Fruit fly (Drosophila melanogaster) whole organism, adult: ENCODE data around the gene CG5376.
A peak's percentile ranks its signal among the peaks of the same experiment; 100 is the strongest.

Experiments
- CG11617 ChIP-seq: fragments of 200-800 bp; sonication (Bioruptor generic); optimal IDR thresholded peaks from 2 replicates; lab custom pipeline; 2017; ENCODE audit warnings: mild to moderate bottlenecking, missing biosample characterization, missing genetic modification reagents, missing genetic modification characterization
- CG12768 ChIP-seq: fragments of 200-800 bp; sonication (Bioruptor generic); optimal IDR thresholded peaks from 2 replicates; lab custom pipeline; 2017; ENCODE audit warnings: missing biosample characterization, missing genetic modification characterization, mild to moderate bottlenecking, moderate library complexity, missing genetic modification reagents
- CG14711 ChIP-seq: fragments of 200-800 bp; sonication (Bioruptor generic); optimal IDR thresholded peaks from 2 replicates; lab custom pipeline; 2018; ENCODE audit warnings: missing biosample characterization, mild to moderate bottlenecking, missing genetic modification characterization, moderate library complexity
- CG1620 ChIP-seq: fragments of 200-800 bp; sonication (Bioruptor generic); optimal IDR thresholded peaks from 2 replicates; lab custom pipeline; 2016; ENCODE audit warnings: missing biosample characterization, missing genetic modification characterization
- CG33017 ChIP-seq: fragments of 200-800 bp; sonication (Bioruptor generic); optimal IDR thresholded peaks from 2 replicates; lab custom pipeline; 2018; ENCODE audit warnings: missing biosample characterization, mild to moderate bottlenecking, missing genetic modification characterization, moderate library complexity
- CG5204 ChIP-seq: fragments of 200-800 bp; sonication (Bioruptor generic); optimal IDR thresholded peaks from 2 replicates; lab custom pipeline; 2016; ENCODE audit warnings: missing biosample characterization, missing genetic modification characterization
- CG7045 ChIP-seq: fragments of 200-800 bp; sonication (Bioruptor generic); optimal IDR thresholded peaks from 2 replicates; lab custom pipeline; 2017; ENCODE audit warnings: missing biosample characterization, mild to moderate bottlenecking, missing genetic modification characterization
- CG7101 ChIP-seq: fragments of 200-800 bp; sonication (Bioruptor generic); optimal IDR thresholded peaks from 2 replicates; lab custom pipeline; 2018; ENCODE audit warnings: missing biosample characterization, mild to moderate bottlenecking, missing genetic modification characterization, moderate library complexity
- Clk ChIP-seq: fragments of 200-800 bp; sonication (Bioruptor generic); optimal IDR thresholded peaks from 2 replicates; lab custom pipeline; 2017; ENCODE audit warnings: missing biosample characterization, missing genetic modification characterization
- Crg-1 ChIP-seq: fragments of 200-800 bp; sonication (Bioruptor generic); optimal IDR thresholded peaks from 2 replicates; lab custom pipeline; 2016; ENCODE audit warnings: missing biosample characterization, missing genetic modification characterization
- Hr96 ChIP-seq: fragments of 200-800 bp; sonication (Bioruptor generic); optimal IDR thresholded peaks from 2 replicates; lab custom pipeline; 2016; ENCODE audit warnings: missing biosample characterization, missing genetic modification characterization
- Mnt ChIP-seq: fragments of 200-800 bp; sonication (Bioruptor generic); optimal IDR thresholded peaks from 2 replicates; lab custom pipeline; 2016; ENCODE audit warnings: missing biosample characterization, mild to moderate bottlenecking, missing genetic modification characterization
- bab1 ChIP-seq: fragments of 200-800 bp; sonication (Bioruptor generic); optimal IDR thresholded peaks from 3 replicates; lab custom pipeline; 2019; ENCODE audit warnings: missing biosample characterization, mild to moderate bottlenecking, missing genetic modification characterization, moderate library complexity
- cic ChIP-seq: fragments of 200-800 bp; sonication (Bioruptor generic); optimal IDR thresholded peaks from 2 replicates; lab custom pipeline; 2017; ENCODE audit warnings: missing biosample characterization, mild to moderate bottlenecking, missing genetic modification characterization, moderate library complexity
- cnc ChIP-seq, 2 experiments: fragments of >200 bp; optimal IDR thresholded peaks; 2 replicates each; lab custom pipeline; 2017
- kay ChIP-seq: fragments of 200-800 bp; sonication (Bioruptor generic); peaks from one replicate; lab custom pipeline; 2016; ENCODE audit warnings: missing biosample characterization, missing genetic modification characterization, borderline replicate concordance
- ovo ChIP-seq: fragments of 200-800 bp; sonication (Bioruptor generic); optimal IDR thresholded peaks from 2 replicates; lab custom pipeline; 2016; ENCODE audit warnings: missing biosample characterization, missing genetic modification characterization
- pad ChIP-seq: fragments of 200-800 bp; sonication (Bioruptor generic); optimal IDR thresholded peaks from 3 replicates; lab custom pipeline; 2017; ENCODE audit warnings: missing biosample characterization, missing genetic modification characterization, mild to moderate bottlenecking, moderate library complexity, missing genetic modification reagents
- tj ChIP-seq: fragments of 200-800 bp; sonication (Bioruptor generic); optimal IDR thresholded peaks from 3 replicates; lab custom pipeline; 2017; ENCODE audit warnings: missing biosample characterization, mild to moderate bottlenecking, missing genetic modification characterization, moderate library complexity
- toe ChIP-seq: fragments of 200-800 bp; sonication (Bioruptor generic); optimal IDR thresholded peaks from 2 replicates; lab custom pipeline; 2016; ENCODE audit warnings: missing biosample characterization, missing genetic modification characterization

The CG5376 gene

dm6 chr3R:22515384-22515783 is 26.6 kb upstream of the CG5376 start:
- TF ChIP-seq CG5204 (GFP tag; lab: Kevin White, UChicago) (no peak), CG7101 (tag; lab: Kevin White, UChicago) (no peak), CG11617 (GFP tag; lab: Kevin White, UChicago) (no peak), pad (no peak), ovo (GFP tag; lab: Kevin White, UChicago) (no peak), toe (no peak), CG7045 (GFP tag; lab: Kevin White, UChicago) (no peak), Crg-1 (GFP tag; lab: Kevin White, UChicago) (no peak), kay (peak; percentile 2)

DNA sequence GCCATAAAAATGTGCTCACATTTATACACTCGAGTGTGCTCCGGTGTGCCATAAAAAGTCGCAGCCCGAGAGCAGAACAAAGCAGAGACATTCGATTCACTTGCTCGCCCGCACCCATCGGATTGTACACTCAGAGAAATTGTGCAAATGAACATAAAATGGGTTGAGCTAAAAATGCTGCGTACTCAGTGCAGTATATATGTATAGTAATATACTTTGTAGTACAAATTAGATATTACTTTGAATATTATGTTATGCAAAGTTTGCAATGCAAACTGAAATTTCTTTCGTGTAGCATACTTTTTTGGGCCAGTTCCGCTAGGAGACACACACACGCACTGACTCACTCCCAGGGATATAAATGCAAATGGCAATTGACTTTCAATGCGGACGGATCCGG is 14.9 kb upstream of the CG5376 start:
- no peak for TF ChIP-seq Clk (GFP tag; lab: Kevin White, UChicago)
- no peak for TF ChIP-seq bab1 (GFP tag; lab: Kevin White, UChicago)
- TF ChIP-seq CG12768 = no peak
- TF ChIP-seq Mnt (GFP tag; lab: Kevin White, UChicago) = no peak
- TF ChIP-seq CG11617 (GFP tag; lab: Kevin White, UChicago) = no peak
- TF ChIP-seq pad = no peak
- no peak for TF ChIP-seq kay
- no peak for TF ChIP-seq Hr96 (GFP tag; lab: Kevin White, UChicago)
- TF ChIP-seq CG7101 (tag; lab: Kevin White, UChicago) = no peak
- no peak for TF ChIP-seq tj (GFP tag; lab: Kevin White, UChicago)

- no peak for TF ChIP-seq toe
- TF ChIP-seq cic = no peak
- no peak for TF ChIP-seq CG12768
- no peak for TF ChIP-seq Clk (GFP tag; lab: Kevin White, UChicago)
- TF ChIP-seq kay = no peak
- no peak for TF ChIP-seq CG7045 (GFP tag; lab: Kevin White, UChicago)
- TF ChIP-seq CG7101 (tag; lab: Kevin White, UChicago) = no peak
- no peak for TF ChIP-seq Mnt (GFP tag; lab: Kevin White, UChicago)
- TF ChIP-seq pad = no peak
- no peak for TF ChIP-seq tj (GFP tag; lab: Kevin White, UChicago)
- TF ChIP-seq CG33017 (tag; lab: Kevin White, UChicago) = no peak
- TF ChIP-seq cnc (optimal IDR thresholded peaks at IDR 0.05; lab: Kevin White, UChicago) = no peak
- no peak for TF ChIP-seq CG11617 (GFP tag; lab: Kevin White, UChicago)
- TF ChIP-seq Crg-1 (GFP tag; lab: Kevin White, UChicago) = no peak
- TF ChIP-seq CG5204 (GFP tag; lab: Kevin White, UChicago) = no peak
- TF ChIP-seq CG14711 (tag; lab: Kevin White, UChicago) = no peak
- TF ChIP-seq ovo (GFP tag; lab: Kevin White, UChicago) = no peak
- TF ChIP-seq Hr96 (GFP tag; lab: Kevin White, UChicago) = no peak
- no peak for TF ChIP-seq bab1 (GFP tag; lab: Kevin White, UChicago)
- TF ChIP-seq CG1620 (GFP tag; lab: Kevin White, UChicago) = no peak
Observed at dm6 chr3R:22497025-22497424, 8.3 kb upstream of the CG5376 start, which contains the start of gene Octbeta1R. Octbeta1R (plus strand) TSS chr3R:22497215.

DNA sequence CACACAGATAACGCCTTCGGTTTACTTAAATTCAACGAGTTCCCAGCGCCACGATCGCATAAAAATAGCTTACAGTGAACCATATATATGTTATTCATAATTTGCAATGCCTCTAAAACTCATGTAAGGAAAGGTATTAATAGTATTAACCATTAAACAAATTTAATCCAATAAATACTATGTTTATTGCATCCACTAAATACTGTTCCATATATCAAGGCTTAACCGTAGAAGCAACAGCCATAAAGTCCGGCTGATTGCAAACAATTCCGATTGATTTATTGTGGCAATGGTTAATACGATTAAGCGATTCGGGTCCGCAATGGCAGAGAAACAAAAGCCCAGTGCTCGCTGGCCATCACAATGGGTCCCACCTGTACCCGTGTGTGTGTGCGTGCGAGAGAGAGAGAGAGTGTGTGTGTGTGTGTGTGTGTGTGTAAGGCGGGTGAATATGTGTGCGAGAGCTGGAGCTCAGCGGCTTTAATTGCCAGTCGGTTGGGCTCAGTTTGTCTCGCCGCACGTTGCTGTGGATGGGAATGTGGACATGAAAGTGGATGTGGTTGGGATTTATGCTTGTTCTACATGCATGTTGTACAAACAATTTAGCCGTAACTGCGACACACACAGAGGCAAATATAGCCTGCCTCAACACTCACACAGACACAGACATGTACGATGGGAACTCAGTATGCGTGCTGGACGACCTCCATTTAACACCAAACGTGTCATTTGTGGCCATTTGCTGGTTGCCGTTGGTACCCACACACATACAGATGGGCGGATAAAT is 6.0 kb upstream of the CG5376 start:
- TF ChIP-seq pad = peak; percentile 29
- no peak for TF ChIP-seq Crg-1 (GFP tag; lab: Kevin White, UChicago)
- TF ChIP-seq cic = no peak
- TF ChIP-seq Hr96 (GFP tag; lab: Kevin White, UChicago) = no peak
- no peak for TF ChIP-seq bab1 (GFP tag; lab: Kevin White, UChicago)
- no peak for TF ChIP-seq ovo (GFP tag; lab: Kevin White, UChicago)
- no peak for TF ChIP-seq CG5204 (GFP tag; lab: Kevin White, UChicago)
- peak; percentile 78 for TF ChIP-seq CG7045 (GFP tag; lab: Kevin White, UChicago)
- TF ChIP-seq Mnt (GFP tag; lab: Kevin White, UChicago) = no peak
- no peak for TF ChIP-seq tj (GFP tag; lab: Kevin White, UChicago)
- no peak for TF ChIP-seq CG11617 (GFP tag; lab: Kevin White, UChicago)
- TF ChIP-seq CG7101 (tag; lab: Kevin White, UChicago) = no peak
- no peak for TF ChIP-seq cnc (optimal IDR thresholded peaks at IDR 0.05; lab: Kevin White, UChicago)
- no peak for TF ChIP-seq Clk (GFP tag; lab: Kevin White, UChicago)
- TF ChIP-seq kay = no peak
- TF ChIP-seq CG12768 = no peak

- TF ChIP-seq cic (no peak), CG7045 (GFP tag; lab: Kevin White, UChicago) (no peak), CG33017 (tag; lab: Kevin White, UChicago) (no peak), kay (no peak), Mnt (GFP tag; lab: Kevin White, UChicago) (no peak), CG7101 (tag; lab: Kevin White, UChicago) (no peak), Crg-1 (GFP tag; lab: Kevin White, UChicago) (no peak)
Observed at dm6 chr3R:22492767-22493166, 4.0 kb upstream of the CG5376 start, which contains the start of gene tHMG2. tHMG2 (plus strand) TSS chr3R:22492953.

DNA sequence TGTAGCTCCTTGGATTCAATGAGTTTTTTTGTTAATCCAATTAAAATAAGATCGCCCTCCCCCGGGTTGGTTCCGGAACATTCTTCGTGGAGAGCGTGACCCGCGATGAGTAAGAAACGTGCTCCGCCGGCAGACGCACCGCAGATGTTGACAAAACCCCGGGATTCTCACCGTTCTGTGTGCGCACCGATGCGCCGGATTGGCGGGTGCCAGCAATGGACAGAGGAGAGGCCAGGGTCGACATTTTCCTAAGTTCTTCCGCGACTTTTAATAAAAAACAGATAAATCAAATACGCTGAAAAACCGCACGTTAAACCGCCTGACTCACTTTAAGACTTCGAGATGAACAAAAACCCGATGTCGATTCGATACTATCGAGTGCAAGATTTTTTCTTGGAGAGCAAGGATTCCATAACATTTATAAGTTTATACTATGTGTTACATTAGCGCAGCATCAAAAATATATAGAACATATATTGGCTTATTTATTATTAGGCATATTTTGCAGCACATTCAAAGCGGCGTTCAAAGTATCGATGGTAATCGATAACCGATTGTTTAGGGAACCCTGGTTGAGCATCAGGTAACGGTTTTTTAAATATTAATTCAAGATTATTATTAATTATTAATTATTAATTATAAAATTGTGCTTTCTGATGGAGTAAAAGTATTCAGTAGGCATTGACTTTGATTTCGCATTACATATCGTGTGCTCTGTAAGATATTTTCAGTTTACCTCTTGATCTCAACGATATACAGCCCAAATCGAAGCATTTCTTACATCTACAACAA is 2.5 kb upstream of the CG5376 start, which contains the start of the genes CCT1 and tHMG1:
Gene CCT1 (minus strand): TSS at position 352 of the 792 bp plus-strand sequence.
Gene tHMG1 (plus strand): TSS at position 742 of the 792 bp plus-strand sequence.
- no peak for TF ChIP-seq CG14711 (tag; lab: Kevin White, UChicago)
- peak; percentile 24 for TF ChIP-seq CG11617 (GFP tag; lab: Kevin White, UChicago)
- TF ChIP-seq CG1620 (GFP tag; lab: Kevin White, UChicago) = no peak
- peak; percentile 49 for TF ChIP-seq toe
- no peak for TF ChIP-seq ovo (GFP tag; lab: Kevin White, UChicago)
- TF ChIP-seq tj (GFP tag; lab: Kevin White, UChicago) = no peak
- TF ChIP-seq kay = peak; percentile 96
- no peak for TF ChIP-seq cic
- TF ChIP-seq CG12768 = peak; percentile 0
- peak; percentile 41 for TF ChIP-seq CG7045 (GFP tag; lab: Kevin White, UChicago)
- TF ChIP-seq CG7101 (tag; lab: Kevin White, UChicago) = no peak
- peak; percentile 71 for TF ChIP-seq Mnt (GFP tag; lab: Kevin White, UChicago)
- no peak for TF ChIP-seq Clk (GFP tag; lab: Kevin White, UChicago)
- TF ChIP-seq Hr96 (GFP tag; lab: Kevin White, UChicago) = peak; percentile 38
- peak; percentile 55 for TF ChIP-seq bab1 (GFP tag; lab: Kevin White, UChicago)
